Fruit fly (Drosophila melanogaster): Measurements from ENCODE around the gene CG43185.
A peak's percentile ranks its signal among the peaks of the same experiment; 100 is the strongest.

CG43185 gene

dm6 chr2L:5884674-5885073, at the start of gene CG43185, which contains the start of gene Sfp26Ac:
Gene CG43185 (plus strand): TSS chr2L:5884888.
Gene Sfp26Ac (minus strand): TSS chr2L:5884774.
- no peak for TF ChIP-seq CG17801 (GFP tag; optimal IDR thresholded peaks at IDR 0.05; ENCODE audit: partially characterized antibody)

dm6 chr2L:5856786-5857185, 27.9 kb upstream of the CG43185 start:
- no peak for TF ChIP-seq CG17801 (GFP tag; optimal IDR thresholded peaks at IDR 0.05; ENCODE audit: partially characterized antibody)

dm6 chr2L:5866791-5867190, 17.9 kb upstream of the CG43185 start:
- TF ChIP-seq CG17801 (GFP tag; optimal IDR thresholded peaks at IDR 0.05; ENCODE audit: partially characterized antibody) = no peak

- no peak for TF ChIP-seq CG17801 (GFP tag; optimal IDR thresholded peaks at IDR 0.05; ENCODE audit: partially characterized antibody)
Observed at dm6 chr2L:5870838-5871702, 13.6 kb upstream of the CG43185 start.

dm6 chr2L:5876474-5877067, 8.1 kb upstream of the CG43185 start:
- peak; percentile 31 for TF ChIP-seq CG17801 (GFP tag; optimal IDR thresholded peaks at IDR 0.05; ENCODE audit: partially characterized antibody)

- TF ChIP-seq CG17801 (GFP tag; optimal IDR thresholded peaks at IDR 0.05; ENCODE audit: partially characterized antibody) = peak; percentile 55
Observed at dm6 chr2L:5879363-5879934, 5.2 kb upstream of the CG43185 start, which contains the start of gene rau. Gene rau (minus strand): TSS chr2L:5879498.

- TF ChIP-seq CG17801 (GFP tag; optimal IDR thresholded peaks at IDR 0.05; ENCODE audit: partially characterized antibody) = no peak
Observed at dm6 chr2L:5881181-5881580, 3.5 kb upstream of the CG43185 start.

- no peak for TF ChIP-seq CG17801 (GFP tag; optimal IDR thresholded peaks at IDR 0.05; ENCODE audit: partially characterized antibody)
Observed at dm6 chr2L:5883441-5883840, 1.2 kb upstream of the CG43185 start, which contains the start of gene CG44574. Gene CG44574 (plus strand): TSS chr2L:5883741.

dm6 chr2L:5885702-5886101, 1.0 kb downstream of the CG43185 start, which contains the start of gene CG9029:
Gene CG9029 (plus strand): TSS chr2L:5886002.
- TF ChIP-seq CG17801 (GFP tag; optimal IDR thresholded peaks at IDR 0.05; ENCODE audit: partially characterized antibody) = no peak

- TF ChIP-seq CG17801 (GFP tag; optimal IDR thresholded peaks at IDR 0.05; ENCODE audit: partially characterized antibody) = no peak
Observed at dm6 chr2L:5886955-5887354, 2.3 kb downstream of the CG43185 start.

dm6 chr2L:5890556-5890955, 5.9 kb downstream of the CG43185 start:
- no peak for TF ChIP-seq CG17801 (GFP tag; optimal IDR thresholded peaks at IDR 0.05; ENCODE audit: partially characterized antibody)

dm6 chr2L:5892762-5893161, 8.1 kb downstream of the CG43185 start, which contains the start of gene Acp26Ab:
Gene Acp26Ab (minus strand): TSS chr2L:5892862.
- TF ChIP-seq CG17801 (GFP tag; optimal IDR thresholded peaks at IDR 0.05; ENCODE audit: partially characterized antibody) = no peak

dm6 chr2L:5893796-5894195, 9.1 kb downstream of the CG43185 start, which contains the start of gene Acp26Aa:
Gene Acp26Aa (minus strand): TSS chr2L:5893896.
- TF ChIP-seq CG17801 (GFP tag; optimal IDR thresholded peaks at IDR 0.05; ENCODE audit: partially characterized antibody) = no peak

dm6 chr2L:5894533-5894932, 9.8 kb downstream of the CG43185 start:
- TF ChIP-seq CG17801 (GFP tag; optimal IDR thresholded peaks at IDR 0.05; ENCODE audit: partially characterized antibody) = no peak

- peak; percentile 24 for TF ChIP-seq CG17801 (GFP tag; optimal IDR thresholded peaks at IDR 0.05; ENCODE audit: partially characterized antibody)
Observed at dm6 chr2L:5899170-5899708, 14.6 kb downstream of the CG43185 start.

Measured in ovary, adult (tissue).